Fruit fly (Drosophila melanogaster): Measurements from ENCODE around the gene CG42718.

- TF ChIP-seq CTCF (optimal IDR thresholded peaks at IDR 0.05) = no peak
- no peak for TF ChIP-seq CG8478 (optimal IDR thresholded peaks at IDR 0.05)
Measured at dm6 chr3L:16364599-16364998, 43.5 kb upstream of the CG42718 start, which contains the start of gene Cpr72Eb.
